Worm (Caenorhabditis elegans) whole organism, L4 larva: ENCODE measurements around the gene gly-9.
A peak's percentile ranks its signal among the peaks of the same experiment; 100 is the strongest.

ENCODE experiments used
- F44E2.7 ChIP-seq: fragments of 200-800 bp; sonication (Bioruptor generic); IDR thresholded peaks from 2 replicates; pipeline ENCODE4 v2.1.2; 2022; ENCODE audit warnings: missing genetic modification characterization, missing compliant biosample characterization
- F49E8.2 ChIP-seq: sonication (generic microtip); optimal IDR thresholded peaks from 2 replicates; lab custom pipeline; 2016; ENCODE audit warnings: missing compliant biosample characterization, mild to moderate bottlenecking, missing genetic modification characterization, borderline replicate concordance
- aha-1 ChIP-seq: fragments of 150-350 bp; peaks from one replicate; lab custom pipeline; 2014; ENCODE audit warnings: missing biosample characterization, missing genetic modification characterization
- ceh-28 ChIP-seq: fragments of 150-350 bp; optimal IDR thresholded peaks from 2 replicates; lab custom pipeline; 2014; ENCODE audit warnings: missing biosample characterization, missing genetic modification reagents, missing genetic modification characterization
- ceh-32 ChIP-seq: sonication (generic microtip); optimal IDR thresholded peaks from 2 replicates; lab custom pipeline; 2016; ENCODE audit warnings: mild to moderate bottlenecking, missing genetic modification characterization, missing compliant biosample characterization; ENCODE audit not compliant: poor library complexity
- ceh-44 ChIP-seq: fragments of 200-800 bp; sonication (Bioruptor generic); IDR thresholded peaks from 2 replicates; pipeline ENCODE4 v1.3.6; 2022; ENCODE audit warnings: missing genetic modification reagents, missing genetic modification characterization, missing compliant biosample characterization
- daf-19 ChIP-seq: fragments of 200-800 bp; sonication (Bioruptor generic); conservative IDR thresholded peaks from 2 replicates; pipeline ENCODE4 v1.3.6; 2022; ENCODE audit warnings: missing genetic modification characterization, missing compliant biosample characterization
- daf-8 ChIP-seq: fragments of 200-800 bp; sonication (Bioruptor generic); IDR thresholded peaks from 2 replicates; pipeline ENCODE4 v1.3.6; 2022; ENCODE audit warnings: missing genetic modification characterization, missing compliant biosample characterization
- dmd-9 ChIP-seq: fragments of 200-800 bp; sonication (Bioruptor generic); IDR thresholded peaks from 2 replicates; pipeline ENCODE4 v1.3.6; 2022; ENCODE audit warnings: missing genetic modification reagents, missing genetic modification characterization, missing compliant biosample characterization
- dpl-1 ChIP-seq: fragments of 150-350 bp; optimal IDR thresholded peaks from 2 replicates; lab custom pipeline; 2014; ENCODE audit warnings: missing biosample characterization, missing genetic modification reagents, missing genetic modification characterization
- egl-27 ChIP-seq: sonication (generic microtip); optimal IDR thresholded peaks from 3 replicates; lab custom pipeline; 2017; ENCODE audit warnings: missing biosample characterization, missing genetic modification reagents, missing genetic modification characterization
- fos-1 ChIP-seq: fragments of 150-350 bp; optimal IDR thresholded peaks from 2 replicates; lab custom pipeline; 2014; ENCODE audit warnings: missing biosample characterization, missing genetic modification characterization
- hif-1 ChIP-seq, 2 experiments: sonication (generic microtip); optimal IDR thresholded peaks; 2 replicates each; lab custom pipeline; 2016 to 2017; ENCODE audit warnings: missing compliant biosample characterization in 2 of 2, missing genetic modification characterization in 2 of 2, missing genetic modification reagents in 2 of 2, missing genotype in 2 of 2, mild to moderate bottlenecking in 1 of 2
- hlh-30 ChIP-seq: sonication (generic microtip); optimal IDR thresholded peaks from 2 replicates; lab custom pipeline; 2017; ENCODE audit warnings: antibody characterized with exemption, mild to moderate bottlenecking, missing genetic modification characterization, missing compliant biosample characterization; ENCODE audit not compliant: insufficient read depth
- lin-13 ChIP-seq: fragments of 150-350 bp; optimal IDR thresholded peaks from 2 replicates; lab custom pipeline; 2014; ENCODE audit warnings: missing biosample characterization, missing genetic modification reagents, missing genetic modification characterization
- lin-29 ChIP-seq: fragments of 200-800 bp; sonication (Bioruptor generic); IDR thresholded peaks from 2 replicates; pipeline ENCODE4 v1.3.6; 2022; ENCODE audit warnings: missing genetic modification reagents, missing genetic modification characterization, missing compliant biosample characterization
- lin-38 ChIP-seq: fragments of 200-800 bp; sonication (Bioruptor generic); IDR thresholded peaks from 2 replicates; pipeline ENCODE4 v1.3.6; 2022; ENCODE audit warnings: missing genetic modification reagents, missing genetic modification characterization, missing compliant biosample characterization
- lir-3 ChIP-seq: sonication (generic microtip); optimal IDR thresholded peaks from 2 replicates; lab custom pipeline; 2016; ENCODE audit warnings: mild to moderate bottlenecking, missing genetic modification characterization, missing compliant biosample characterization
- lsy-2 ChIP-seq, 2 experiments: fragments of 150-350 bp in 1 of 2; sonication (generic microtip) in 1 of 2; optimal IDR thresholded peaks; 2 replicates each; lab custom pipeline; 2014 to 2017; ENCODE audit warnings: missing biosample characterization in 2 of 2, missing genetic modification characterization in 2 of 2
- mes-2 ChIP-seq: sonication (generic microtip); optimal IDR thresholded peaks from 2 replicates; lab custom pipeline; 2016; ENCODE audit warnings: missing genotype, mild to moderate bottlenecking, missing genetic modification characterization, missing compliant biosample characterization; ENCODE audit not compliant: poor library complexity, severe bottlenecking
- nhr-11 ChIP-seq: fragments of 150-350 bp; optimal IDR thresholded peaks from 2 replicates; lab custom pipeline; 2014; ENCODE audit warnings: missing biosample characterization, missing genetic modification characterization
- nhr-41 ChIP-seq: fragments of 200-800 bp; sonication (Bioruptor generic); IDR thresholded peaks from 2 replicates; pipeline ENCODE4 v1.3.6; 2022; ENCODE audit warnings: missing genetic modification reagents, missing genetic modification characterization, missing compliant biosample characterization
- nhr-42 ChIP-seq: fragments of 200-800 bp; sonication (Bioruptor generic); IDR thresholded peaks from 2 replicates; pipeline ENCODE4 v1.3.6; 2022; ENCODE audit warnings: missing genetic modification characterization, missing compliant biosample characterization
- nhr-48 ChIP-seq: sonication (generic microtip); optimal IDR thresholded peaks from 2 replicates; lab custom pipeline; 2016; ENCODE audit warnings: mild to moderate bottlenecking, missing genetic modification characterization, missing compliant biosample characterization
- php-3 ChIP-seq: fragments of 200-800 bp; sonication (Bioruptor generic); IDR thresholded peaks from 2 replicates; pipeline ENCODE4 v1.3.6; 2022; ENCODE audit warnings: missing genetic modification reagents, missing genetic modification characterization, missing compliant biosample characterization
- spr-3 ChIP-seq: fragments of 200-800 bp; sonication (Bioruptor generic); optimal IDR thresholded peaks from 2 replicates; lab custom pipeline; 2018; ENCODE audit warnings: mild to moderate bottlenecking, missing genetic modification characterization, missing compliant biosample characterization
- tra-1 ChIP-seq: fragments of 200-800 bp; sonication (Bioruptor generic); IDR thresholded peaks from 2 replicates; pipeline ENCODE4 v1.3.6; 2022; ENCODE audit warnings: missing genetic modification reagents, missing genetic modification characterization, missing compliant biosample characterization
- unc-130 ChIP-seq: sonication (generic microtip); optimal IDR thresholded peaks from 2 replicates; lab custom pipeline; 2016; ENCODE audit warnings: missing genetic modification reagents, missing genetic modification characterization, missing compliant biosample characterization
- unc-39 ChIP-seq: sonication (generic microtip); optimal IDR thresholded peaks from 2 replicates; lab custom pipeline; 2017; ENCODE audit warnings: missing biosample characterization, missing genetic modification characterization
- vab-7 ChIP-seq: fragments of 200-800 bp; sonication (Bioruptor generic); IDR thresholded peaks from 2 replicates; pipeline ENCODE4 v1.3.6; 2022; ENCODE audit warnings: missing genetic modification reagents, missing genetic modification characterization, missing compliant biosample characterization
- zfp-2 ChIP-seq: sonication (generic microtip); optimal IDR thresholded peaks from 2 replicates; lab custom pipeline; 2016; ENCODE audit warnings: mild to moderate bottlenecking, missing genetic modification characterization, missing compliant biosample characterization
- zfp-3 ChIP-seq: fragments of 200-800 bp; sonication (Bioruptor generic); conservative IDR thresholded peaks from 2 replicates; pipeline ENCODE4 v1.3.6; 2022; ENCODE audit warnings: missing genetic modification reagents, missing genetic modification characterization, missing compliant biosample characterization

The gly-9 gene

ce11 chrIII:11289876-11290275 lies 504 bp downstream of the gly-9 start:
- TF ChIP-seq F49E8.2 (tag; lab: Kevin White, UChicago), result peak; percentile 14
- 0 out of 2 replicates have a peak, but pooled peaks have one; percentile 10 for TF ChIP-seq tra-1 (GFP tag; lab: Robert Waterston, UW)
- TF ChIP-seq mes-2 (tag; lab: Kevin White, UChicago), result peak; percentile 17
- TF ChIP-seq ceh-44 (GFP tag; lab: Robert Waterston, UW), result 0 out of 2 replicates have a peak, but pooled peaks have one; percentile 7
- TF ChIP-seq nhr-42 (GFP tag; lab: Robert Waterston, UW), result no peak
- TF ChIP-seq unc-130 (GFP tag; lab: Kevin White, UChicago), result peak; percentile 38

DNA sequence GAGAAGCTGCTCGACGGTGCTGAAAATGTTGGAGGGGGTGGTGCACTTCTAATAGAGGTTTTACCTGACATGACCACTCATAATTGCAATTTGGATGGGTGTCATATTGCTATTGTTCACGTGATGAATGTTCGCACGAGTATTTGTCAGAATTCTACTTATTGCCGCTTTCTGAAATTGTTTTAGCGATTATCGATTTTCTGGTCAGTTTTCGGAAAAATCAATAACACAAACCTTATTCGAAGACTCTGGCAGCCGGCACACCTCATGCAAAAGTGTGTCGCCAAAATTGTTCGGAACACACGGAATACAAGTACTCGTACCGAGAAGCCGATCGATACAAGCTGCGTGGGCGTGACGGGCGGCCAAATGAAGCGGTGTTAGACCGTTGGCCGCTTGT lies 2.1 kb downstream of the gly-9 start:
- TF ChIP-seq ceh-28 (tag; lab: Kevin White, UChicago) (peak; percentile 64), hlh-30 (no peak)

ce11 chrIII:11287340-11287739 lies 3.0 kb downstream of the gly-9 start:
- TF ChIP-seq ceh-28 (tag; lab: Kevin White, UChicago), result peak; percentile 95
- TF ChIP-seq fos-1 (tag; lab: Kevin White, UChicago), result no peak
- no peak for TF ChIP-seq zfp-3
- TF ChIP-seq, all 104 proteins: peak for 1

DNA sequence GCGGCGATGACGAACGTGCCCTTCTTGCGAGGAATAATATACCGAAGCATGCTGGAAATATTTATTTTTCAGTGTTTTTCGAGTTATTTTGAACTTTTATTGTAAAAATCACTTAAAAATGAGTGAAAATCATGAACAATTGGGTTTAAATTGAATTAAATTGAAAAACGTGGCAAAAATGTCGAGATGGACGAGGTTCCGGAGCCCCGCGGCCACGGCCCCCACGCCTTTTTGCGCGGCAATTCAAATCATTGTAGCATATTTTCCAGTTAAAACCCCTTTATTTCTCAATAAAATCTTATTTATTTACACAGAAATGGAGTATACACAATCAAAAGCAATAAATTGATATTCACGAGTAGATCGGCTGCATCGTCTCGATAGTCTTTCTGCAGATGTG lies 4.3 kb downstream of the gly-9 start:
- TF ChIP-seq mes-2 (tag; lab: Kevin White, UChicago) (peak; percentile 96), unc-130 (GFP tag; lab: Kevin White, UChicago) (peak; percentile 50), lin-38 (GFP tag; lab: Robert Waterston, UW) (peak; percentile 52), php-3 (GFP tag; lab: Robert Waterston, UW) (no peak), dpl-1 (GFP tag; lab: Kevin White, UChicago) (peak; percentile 84), F49E8.2 (tag; lab: Kevin White, UChicago) (no peak), nhr-41 (GFP tag; lab: Robert Waterston, UW) (no peak), lir-3 (tag; lab: Kevin White, UChicago) (no peak), dmd-9 (peak; percentile 48; the same call in 1 of the 2 replicates), lsy-2 (tag; optimal IDR thresholded peaks at IDR 0.05; lab: Kevin White, UChicago) (peak in 1 of 2 experiments; percentile 37), hif-1 (tag; optimal IDR thresholded peaks at IDR 0.05; lab: Kevin White, UChicago) (peak in 1 of 2 experiments; percentile 81), daf-8 (GFP tag; lab: Robert Waterston, UW) (no peak), lin-13 (GFP tag; lab: Kevin White, UChicago) (peak; percentile 12)
- TF ChIP-seq, all 104 proteins: peak for 8

ce11 chrIII:11283648-11284047 lies 6.7 kb downstream of the gly-9 start:
- no peak for TF ChIP-seq egl-27 (tag; lab: Kevin White, UChicago)
- TF ChIP-seq aha-1, result peak; percentile 32

- no peak for TF ChIP-seq unc-39 (tag; lab: Kevin White, UChicago)
- TF ChIP-seq ceh-32 (tag; lab: Kevin White, UChicago), result no peak
- no peak for TF ChIP-seq nhr-11 (tag; lab: Kevin White, UChicago)
- no peak for TF ChIP-seq ceh-44 (GFP tag; lab: Robert Waterston, UW)
- no peak for TF ChIP-seq lin-13 (GFP tag; lab: Kevin White, UChicago)
- TF ChIP-seq hif-1 (tag; optimal IDR thresholded peaks at IDR 0.05; lab: Kevin White, UChicago), result no peak
- peak; percentile 92 for TF ChIP-seq ceh-28 (tag; lab: Kevin White, UChicago)
- no peak for TF ChIP-seq F44E2.7
Observed at ce11 chrIII:11279954-11280353, 10.4 kb downstream of the gly-9 start.

ce11 chrIII:11278817-11279216 lies 11.6 kb downstream of the gly-9 start, which contains the start of gene Y47D3A.21:
Y47D3A.21 (minus strand) TSS chrIII:11278917.
- TF ChIP-seq lin-29 (no peak), nhr-48 (tag; lab: Kevin White, UChicago) (no peak), hif-1 (tag; optimal IDR thresholded peaks at IDR 0.05; lab: Kevin White, UChicago) (no peak), spr-3 (GFP tag; lab: Kevin White, UChicago) (no peak), daf-19 (GFP tag; lab: Robert Waterston, UW) (no peak), vab-7 (GFP tag; lab: Robert Waterston, UW) (no peak), zfp-2 (tag; lab: Kevin White, UChicago) (no peak)
